Worm (Caenorhabditis elegans) whole organism, late embryonic: ENCODE measurements around the gene C05B5.11.
A peak's percentile ranks its signal among the peaks of the same experiment; 100 is the strongest.

Experiments used
- F13H6.1 ChIP-seq: sonication (generic microtip); optimal IDR thresholded peaks from 2 replicates; lab custom pipeline; 2016; ENCODE audit warnings: missing genetic modification characterization, missing compliant biosample characterization
- K02D7.2 ChIP-seq: sonication (generic microtip); optimal IDR thresholded peaks from 2 replicates; lab custom pipeline; 2017; ENCODE audit warnings: mild to moderate bottlenecking, missing genetic modification characterization, missing compliant biosample characterization
- T23F11.4 ChIP-seq: fragments of 200-800 bp; sonication (Bioruptor generic); optimal IDR thresholded peaks from 2 replicates; lab custom pipeline; 2018; ENCODE audit warnings: mild to moderate bottlenecking, missing genetic modification characterization, missing compliant biosample characterization
- Y22D7AL.16 ChIP-seq: sonication (generic microtip); optimal IDR thresholded peaks from 2 replicates; lab custom pipeline; 2016; ENCODE audit warnings: missing genetic modification characterization, missing compliant biosample characterization
- ama-1 ChIP-seq: fragments of 150-350 bp; optimal IDR thresholded peaks from 2 replicates; lab custom pipeline; 2014
- ceh-14 ChIP-seq: sonication (generic microtip); optimal IDR thresholded peaks from 2 replicates; lab custom pipeline; 2016; ENCODE audit warnings: missing genotype, missing genetic modification characterization, missing compliant biosample characterization
- ceh-18 ChIP-seq: sonication (generic microtip); optimal IDR thresholded peaks from 2 replicates; lab custom pipeline; 2016; ENCODE audit warnings: missing genetic modification characterization, missing compliant biosample characterization
- ceh-19 ChIP-seq: fragments of 200-800 bp; sonication (Bioruptor generic); optimal IDR thresholded peaks from 2 replicates; lab custom pipeline; 2018; ENCODE audit warnings: mild to moderate bottlenecking, missing genetic modification characterization, missing compliant biosample characterization
- ceh-22 ChIP-seq: sonication (generic microtip); optimal IDR thresholded peaks from 2 replicates; lab custom pipeline; 2017; ENCODE audit warnings: missing biosample characterization, missing genetic modification characterization
- ceh-24 ChIP-seq: sonication (generic microtip); optimal IDR thresholded peaks from 2 replicates; lab custom pipeline; 2016; ENCODE audit warnings: mild to moderate bottlenecking, missing genetic modification characterization, missing compliant biosample characterization
- ceh-30 ChIP-seq: fragments of 150-350 bp; optimal IDR thresholded peaks from 2 replicates; lab custom pipeline; 2014; ENCODE audit warnings: missing biosample characterization, missing genetic modification characterization
- ceh-34 ChIP-seq: sonication (generic microtip); optimal IDR thresholded peaks from 2 replicates; lab custom pipeline; 2016; ENCODE audit warnings: mild to moderate bottlenecking, missing genetic modification characterization, missing compliant biosample characterization
- ceh-45 ChIP-seq: fragments of 200-800 bp; sonication (Bioruptor generic); IDR thresholded peaks from 2 replicates; pipeline ENCODE4 v1.3.6; 2022; ENCODE audit warnings: missing genetic modification reagents, missing genetic modification characterization, missing compliant biosample characterization
- ceh-6 ChIP-seq: fragments of 200-800 bp; sonication (Bioruptor generic); optimal IDR thresholded peaks from 2 replicates; lab custom pipeline; 2018; ENCODE audit warnings: mild to moderate bottlenecking, missing genetic modification characterization, missing compliant biosample characterization
- ceh-9 ChIP-seq: sonication (generic microtip); optimal IDR thresholded peaks from 2 replicates; lab custom pipeline; 2016; ENCODE audit warnings: mild to moderate bottlenecking, missing genetic modification characterization, inconsistent platforms, missing compliant biosample characterization
- che-1 ChIP-seq: sonication (generic microtip); optimal IDR thresholded peaks from 2 replicates; lab custom pipeline; 2016; ENCODE audit warnings: mild to moderate bottlenecking, missing genetic modification characterization, missing compliant biosample characterization
- dmd-4 ChIP-seq: sonication (generic microtip); optimal IDR thresholded peaks from 2 replicates; lab custom pipeline; 2016; ENCODE audit warnings: borderline replicate concordance, missing genetic modification characterization, missing compliant biosample characterization
- fax-1 ChIP-seq: sonication (generic microtip); optimal IDR thresholded peaks from 2 replicates; lab custom pipeline; 2016; ENCODE audit warnings: missing genotype, missing genetic modification characterization, missing compliant biosample characterization
- fkh-10 ChIP-seq: fragments of 150-350 bp; optimal IDR thresholded peaks from 2 replicates; lab custom pipeline; 2014; ENCODE audit warnings: missing biosample characterization, missing genetic modification reagents, missing genetic modification characterization
- fkh-6 ChIP-seq: sonication (generic microtip); optimal IDR thresholded peaks from 2 replicates; lab custom pipeline; 2016; ENCODE audit warnings: missing genetic modification characterization, missing compliant biosample characterization
- gmeb-2 ChIP-seq: sonication (generic microtip); optimal IDR thresholded peaks from 2 replicates; lab custom pipeline; 2016; ENCODE audit warnings: missing genetic modification characterization, inconsistent platforms, missing compliant biosample characterization
- hlh-30 ChIP-seq: sonication (generic microtip); optimal IDR thresholded peaks from 2 replicates; lab custom pipeline; 2017; ENCODE audit warnings: antibody characterized with exemption, missing genetic modification characterization, missing compliant biosample characterization; ENCODE audit not compliant: insufficient read depth
- lim-6 ChIP-seq: sonication (generic microtip); optimal IDR thresholded peaks from 2 replicates; lab custom pipeline; 2016; ENCODE audit warnings: missing genetic modification characterization, missing compliant biosample characterization
- madf-2 ChIP-seq: sonication (generic microtip); optimal IDR thresholded peaks from 2 replicates; lab custom pipeline; 2017; ENCODE audit warnings: missing genetic modification characterization, missing compliant biosample characterization
- mec-3 ChIP-seq: sonication (generic microtip); optimal IDR thresholded peaks from 2 replicates; lab custom pipeline; 2016; ENCODE audit warnings: borderline replicate concordance, missing genetic modification characterization, missing compliant biosample characterization
- nfya-1 ChIP-seq: sonication (generic microtip); optimal IDR thresholded peaks from 2 replicates; lab custom pipeline; 2017; ENCODE audit warnings: missing genetic modification characterization, mild to moderate bottlenecking, missing compliant biosample characterization, antibody characterized with exemption, moderate library complexity
- nhr-11 ChIP-seq: fragments of 150-350 bp; optimal IDR thresholded peaks from 2 replicates; lab custom pipeline; 2014; ENCODE audit warnings: missing biosample characterization, missing genetic modification characterization
- nhr-232 ChIP-seq: sonication (generic microtip); optimal IDR thresholded peaks from 2 replicates; lab custom pipeline; 2016; ENCODE audit warnings: missing genetic modification characterization, missing compliant biosample characterization
- odd-2 ChIP-seq: sonication (generic microtip); optimal IDR thresholded peaks from 2 replicates; lab custom pipeline; 2017; ENCODE audit warnings: antibody characterized with exemption, mild to moderate bottlenecking, missing genetic modification characterization, missing compliant biosample characterization
- pat-9 ChIP-seq: fragments of 200-800 bp; sonication (Bioruptor generic); optimal IDR thresholded peaks from 2 replicates; lab custom pipeline; 2018; ENCODE audit warnings: mild to moderate bottlenecking, missing genetic modification characterization, moderate library complexity, missing compliant biosample characterization
- pax-1 ChIP-seq: fragments of 150-350 bp; optimal IDR thresholded peaks from 2 replicates; lab custom pipeline; 2014; ENCODE audit warnings: missing biosample characterization, missing genetic modification characterization
- pha-4 ChIP-seq: fragments of 150-350 bp; optimal IDR thresholded peaks from 2 replicates; lab custom pipeline; 2018; ENCODE audit warnings: missing biosample characterization, missing genetic modification reagents, missing genetic modification characterization
- pqm-1 ChIP-seq: sonication (generic microtip); optimal IDR thresholded peaks from 2 replicates; lab custom pipeline; 2016; ENCODE audit warnings: missing genetic modification characterization, missing compliant biosample characterization
- pros-1 ChIP-seq: fragments of 150-350 bp; optimal IDR thresholded peaks from 2 replicates; lab custom pipeline; 2014; ENCODE audit warnings: missing biosample characterization, missing genetic modification reagents, missing genetic modification characterization
- ref-2 ChIP-seq: sonication (generic microtip); optimal IDR thresholded peaks from 2 replicates; lab custom pipeline; 2016; ENCODE audit warnings: missing genetic modification characterization, missing compliant biosample characterization
- sox-2 ChIP-seq: fragments of 200-800 bp; sonication (Bioruptor generic); IDR thresholded peaks from 2 replicates; pipeline ENCODE4 v1.3.6; 2022; ENCODE audit warnings: missing genetic modification reagents, missing genetic modification characterization, missing compliant biosample characterization
- sox-4 ChIP-seq: sonication (generic microtip); optimal IDR thresholded peaks from 2 replicates; lab custom pipeline; 2017; ENCODE audit warnings: mild to moderate bottlenecking, missing genetic modification characterization, inconsistent platforms, missing compliant biosample characterization
- syd-9 ChIP-seq: sonication (generic microtip); optimal IDR thresholded peaks from 2 replicates; lab custom pipeline; 2016; ENCODE audit warnings: mild to moderate bottlenecking, missing genetic modification characterization, moderate library complexity, missing compliant biosample characterization
- tbx-2 ChIP-seq: sonication (generic microtip); optimal IDR thresholded peaks from 2 replicates; lab custom pipeline; 2016; ENCODE audit warnings: missing genetic modification characterization, missing compliant biosample characterization
- tbx-7 ChIP-seq: sonication (generic microtip); optimal IDR thresholded peaks from 2 replicates; lab custom pipeline; 2016; ENCODE audit warnings: missing genotype, missing genetic modification characterization, missing compliant biosample characterization
- ttx-3 ChIP-seq: sonication (generic microtip); optimal IDR thresholded peaks from 2 replicates; lab custom pipeline; 2016; ENCODE audit warnings: missing genetic modification reagents, missing genetic modification characterization, missing compliant biosample characterization
- unc-42 ChIP-seq: sonication (generic microtip); optimal IDR thresholded peaks from 2 replicates; lab custom pipeline; 2016; ENCODE audit warnings: missing genotype, missing genetic modification characterization, missing compliant biosample characterization
- unc-55 ChIP-seq: sonication (generic microtip); optimal IDR thresholded peaks from 2 replicates; lab custom pipeline; 2017; ENCODE audit warnings: missing biosample characterization, missing genetic modification reagents, missing genetic modification characterization
- zip-5 ChIP-seq: sonication (generic microtip); optimal IDR thresholded peaks from 2 replicates; lab custom pipeline; 2016; ENCODE audit warnings: missing genetic modification characterization, missing compliant biosample characterization

The C05B5.11 gene

ce11 chrIII:10006734-10007348, 2.5 kb downstream of the C05B5.11 start, which contains the start of gene C05B5.8:
C05B5.8 (minus strand) TSS chrIII:10006784.
- TF ChIP-seq ceh-24 (tag; lab: Kevin White, UChicago) (no peak), tbx-7 (tag; lab: Kevin White, UChicago) (no peak), unc-55 (GFP tag; lab: Kevin White, UChicago) (no peak), nhr-232 (tag; lab: Kevin White, UChicago) (no peak), pat-9 (tag; lab: Kevin White, UChicago) (no peak), T23F11.4 (GFP tag; lab: Kevin White, UChicago) (no peak), ceh-18 (no peak), ceh-45 (GFP tag; lab: Robert Waterston, UW) (no peak), che-1 (tag; lab: Kevin White, UChicago) (no peak), nhr-11 (tag; lab: Kevin White, UChicago) (no peak), odd-2 (no peak)

ce11 chrIII:10010117-10010516, 5.8 kb downstream of the C05B5.11 start, which contains the start of gene fbxa-155:
fbxa-155 (minus strand) TSS chrIII:10010217.
- TF ChIP-seq unc-42 = no peak
- no peak for TF ChIP-seq ama-1
- TF ChIP-seq F13H6.1 = no peak
- no peak for TF ChIP-seq ceh-34 (tag; lab: Kevin White, UChicago)
- TF ChIP-seq Y22D7AL.16 (tag; lab: Kevin White, UChicago) = no peak
- no peak for TF ChIP-seq fkh-6 (tag; lab: Kevin White, UChicago)
- no peak for TF ChIP-seq sox-2 (GFP tag; lab: Robert Waterston, UW)
- TF ChIP-seq lim-6 (tag; lab: Kevin White, UChicago) = no peak
- TF ChIP-seq, all 69 proteins: peak for 0

ce11 chrIII:10012136-10012535, 7.8 kb downstream of the C05B5.11 start, which contains the start of gene C05B5.16:
C05B5.16 (plus strand) TSS chrIII:10012436.
- TF ChIP-seq fax-1 (no peak), F13H6.1 (no peak), odd-2 (no peak), ceh-9 (tag; lab: Kevin White, UChicago) (no peak), ceh-6 (GFP tag; lab: Kevin White, UChicago) (no peak), syd-9 (tag; lab: Kevin White, UChicago) (no peak), ttx-3 (no peak), T23F11.4 (GFP tag; lab: Kevin White, UChicago) (no peak), ref-2 (tag; lab: Kevin White, UChicago) (no peak), Y22D7AL.16 (tag; lab: Kevin White, UChicago) (no peak), fkh-10 (GFP tag; lab: Kevin White, UChicago) (no peak), ceh-18 (no peak), sox-2 (GFP tag; lab: Robert Waterston, UW) (no peak)

- TF ChIP-seq ceh-14 (tag; lab: Kevin White, UChicago) = peak; percentile 85
- no peak for TF ChIP-seq pros-1
- no peak for TF ChIP-seq ttx-3
- TF ChIP-seq ceh-19 (GFP tag; lab: Kevin White, UChicago) = no peak
- TF ChIP-seq gmeb-2 (tag; lab: Kevin White, UChicago) = no peak
- no peak for TF ChIP-seq ceh-6 (GFP tag; lab: Kevin White, UChicago)
- peak; percentile 86 for TF ChIP-seq hlh-30 (tag; lab: Kevin White, UChicago)
- no peak for TF ChIP-seq K02D7.2
- TF ChIP-seq mec-3 (tag; lab: Kevin White, UChicago) = no peak
- peak; percentile 0 for TF ChIP-seq syd-9 (tag; lab: Kevin White, UChicago)
- TF ChIP-seq fax-1 = peak; percentile 28
- no peak for TF ChIP-seq madf-2
- TF ChIP-seq sox-4 (tag; lab: Kevin White, UChicago) = no peak
- TF ChIP-seq tbx-2 (tag; lab: Kevin White, UChicago) = peak; percentile 58
- no peak for TF ChIP-seq ceh-45 (GFP tag; lab: Robert Waterston, UW)
- TF ChIP-seq nhr-232 (tag; lab: Kevin White, UChicago) = no peak
- TF ChIP-seq zip-5 (tag; lab: Kevin White, UChicago) = no peak
- TF ChIP-seq ceh-22 (tag; lab: Kevin White, UChicago) = no peak
- TF ChIP-seq T23F11.4 (GFP tag; lab: Kevin White, UChicago) = no peak
- TF ChIP-seq nfya-1 (tag; lab: Kevin White, UChicago) = peak; percentile 51
- TF ChIP-seq pax-1 (tag; lab: Kevin White, UChicago) = no peak
- TF ChIP-seq pqm-1 (tag; lab: Kevin White, UChicago) = no peak
- TF ChIP-seq pha-4 (tag; lab: Kevin White, UChicago) = no peak
- no peak for TF ChIP-seq dmd-4
- TF ChIP-seq fkh-10 (GFP tag; lab: Kevin White, UChicago) = no peak
- TF ChIP-seq ceh-30 (tag; lab: Kevin White, UChicago) = no peak
- peak; percentile 25 for TF ChIP-seq ceh-34 (tag; lab: Kevin White, UChicago)
- TF ChIP-seq tbx-7 (tag; lab: Kevin White, UChicago) = no peak
Measured at ce11 chrIII:10016413-10017051, 12.2 kb downstream of the C05B5.11 start, which contains the start of gene rgs-1. rgs-1 (minus strand) TSS chrIII:10016558.
